Worm (Caenorhabditis elegans): ENCODE data around the gene ced-10.

ce11 chrIV:3547500-3547899 lies 38.2 kb upstream of the ced-10 start, which contains the start of gene nstp-6:
- TF ChIP-seq fkh-10 (GFP tag; optimal IDR thresholded peaks at IDR 0.05) (no peak), mab-9 (GFP tag; IDR thresholded peaks at IDR 0.05) (no peak), aly-2 (tag; optimal IDR thresholded peaks at IDR 0.05) (no peak), tbx-2 (tag; optimal IDR thresholded peaks at IDR 0.05) (no peak), fos-1 (tag; optimal IDR thresholded peaks at IDR 0.05) (no peak), unc-62 (GFP tag; optimal IDR thresholded peaks at IDR 0.05) (no peak), pag-3 (tag; optimal IDR thresholded peaks at IDR 0.05; ENCODE audit: borderline replicate concordance, insufficient read depth) (no peak), dpl-1 (GFP tag; optimal IDR thresholded peaks at IDR 0.05) (no peak), ets-5 (GFP tag; IDR thresholded peaks at IDR 0.05) (no peak), pqm-1 (tag; optimal IDR thresholded peaks at IDR 0.05) (no peak), nhr-11 (tag; optimal IDR thresholded peaks at IDR 0.05) (no peak), mdl-1 (tag; optimal IDR thresholded peaks at IDR 0.05) (no peak)
